Fruit fly (Drosophila melanogaster) whole organism, embryonic: ENCODE results near the gene CG15343.

Source experiments
- Aef1 ChIP-seq: fragments of 200-800 bp; sonication (Bioruptor generic); IDR thresholded peaks from 3 replicates; pipeline ENCODE4 v1.3.6; 2022; ENCODE audit warnings: missing biosample characterization, missing genetic modification characterization
- Blimp-1 ChIP-seq: fragments of 200-800 bp; sonication (Bioruptor generic); optimal IDR thresholded peaks from 3 replicates; lab custom pipeline; 2018; ENCODE audit warnings: missing biosample characterization, missing genetic modification characterization, mild to moderate bottlenecking, moderate library complexity, missing genetic modification reagents
- CG11085 ChIP-seq: fragments of 200-800 bp; sonication (Bioruptor generic); IDR thresholded peaks from 2 replicates; pipeline ENCODE4 v1.3.6; 2022; ENCODE audit warnings: missing biosample characterization, missing genetic modification characterization
- CG11456 ChIP-seq: fragments of 200-800 bp; sonication (Bioruptor generic); IDR thresholded peaks from 3 replicates; pipeline ENCODE4 v1.3.6; 2022; ENCODE audit warnings: missing biosample characterization, missing genetic modification characterization
- CG15269 ChIP-seq: fragments of 200-800 bp; sonication (Bioruptor generic); optimal IDR thresholded peaks from 2 replicates; lab custom pipeline; 2018; ENCODE audit warnings: missing biosample characterization, mild to moderate bottlenecking, missing genetic modification characterization, moderate library complexity
- CG17802 ChIP-seq: fragments of 200-800 bp; sonication (Bioruptor generic); optimal IDR thresholded peaks from 2 replicates; lab custom pipeline; 2018; ENCODE audit warnings: missing biosample characterization, mild to moderate bottlenecking, missing genetic modification characterization, moderate library complexity
- CG18262 ChIP-seq: fragments of 200-800 bp; optimal IDR thresholded peaks from 3 replicates; lab custom pipeline; 2019; ENCODE audit warnings: missing biosample characterization, mild to moderate bottlenecking, missing genetic modification characterization, moderate library complexity
- CG1832 ChIP-seq: fragments of 200-800 bp; sonication (Bioruptor generic); optimal IDR thresholded peaks from 2 replicates; lab custom pipeline; 2017; ENCODE audit warnings: missing biosample characterization, mild to moderate bottlenecking, missing genetic modification characterization, inconsistent platforms
- CG2120 ChIP-seq: fragments of 200-800 bp; sonication (Bioruptor generic); optimal IDR thresholded peaks from 3 replicates; lab custom pipeline; 2016; ENCODE audit warnings: missing biosample characterization, missing genetic modification characterization
- CG2889 ChIP-seq: fragments of 200-800 bp; sonication (Bioruptor generic); IDR thresholded peaks from 3 replicates; pipeline ENCODE4 v1.3.6; 2022; ENCODE audit warnings: missing biosample characterization, missing genetic modification characterization
- CG30431 ChIP-seq: fragments of 200-800 bp; sonication (Bioruptor generic); optimal IDR thresholded peaks from 2 replicates; lab custom pipeline; 2017; ENCODE audit warnings: missing biosample characterization, missing genetic modification characterization
- CG3995 ChIP-seq: fragments of 200-800 bp; sonication (Bioruptor generic); optimal IDR thresholded peaks from 3 replicates; lab custom pipeline; 2016; ENCODE audit warnings: missing biosample characterization, missing genetic modification characterization
- CG43689 ChIP-seq: fragments of 200-800 bp; sonication (Bioruptor generic); IDR thresholded peaks from 2 replicates; pipeline ENCODE4 v1.3.6; 2022; ENCODE audit warnings: missing biosample characterization, missing genetic modification characterization
- CG4617 ChIP-seq: fragments of 200-800 bp; sonication (Bioruptor generic); optimal IDR thresholded peaks from 3 replicates; lab custom pipeline; 2016; ENCODE audit warnings: missing biosample characterization, missing genetic modification characterization, borderline replicate concordance
- CG6813 ChIP-seq: fragments of 200-800 bp; sonication (Bioruptor generic); optimal IDR thresholded peaks from 2 replicates; lab custom pipeline; 2017; ENCODE audit warnings: missing biosample characterization, missing genetic modification characterization, mild to moderate bottlenecking, moderate library complexity, missing genetic modification reagents
- CG8089 ChIP-seq: fragments of 200-800 bp; sonication (Bioruptor generic); optimal IDR thresholded peaks from 3 replicates; lab custom pipeline; 2016; ENCODE audit warnings: missing biosample characterization, missing genetic modification characterization
- CG8290 ChIP-seq, 3 experiments: fragments of 200-800 bp; sonication (Bioruptor generic); optimal IDR thresholded peaks; 2 replicates each; lab custom pipeline; 2016 to 2019; ENCODE audit warnings: missing biosample characterization in 3 of 3, missing genetic modification characterization in 3 of 3, mild to moderate bottlenecking in 2 of 3, moderate library complexity in 1 of 3
- Deaf1 ChIP-seq: fragments of 200-800 bp; optimal IDR thresholded peaks from 3 replicates; lab custom pipeline; 2019; ENCODE audit warnings: missing biosample characterization, mild to moderate bottlenecking, missing genetic modification characterization, moderate library complexity
- Dfd ChIP-seq, 2 experiments: fragments of >200 bp; optimal IDR thresholded peaks; 2 replicates each; lab custom pipeline; 2017; ENCODE audit warnings: missing biosample characterization in 2 of 2, missing genetic modification characterization in 2 of 2
- E2f1 ChIP-seq: fragments of 200-800 bp; sonication (Bioruptor generic); IDR thresholded peaks from 2 replicates; pipeline ENCODE4 v1.3.6; 2022; ENCODE audit warnings: missing biosample characterization, missing genetic modification characterization
- Gsc ChIP-seq: fragments of 200-800 bp; sonication (Bioruptor generic); IDR thresholded peaks from 2 replicates; pipeline ENCODE4 v1.3.6; 2022; ENCODE audit warnings: missing biosample characterization, missing genetic modification characterization
- H2.0 ChIP-seq: fragments of 200-800 bp; sonication (Bioruptor generic); IDR thresholded peaks from 2 replicates; pipeline ENCODE4 v1.3.6; 2022; ENCODE audit warnings: missing biosample characterization, missing genetic modification characterization
- HLH4C ChIP-seq: fragments of 200-800 bp; sonication (Bioruptor generic); IDR thresholded peaks from 3 replicates; pipeline ENCODE4 v1.3.6; 2022; ENCODE audit warnings: missing biosample characterization, missing genetic modification characterization; ENCODE audit not compliant: partially characterized antibody
- Lhr ChIP-seq: fragments of 200-800 bp; sonication (Bioruptor generic); optimal IDR thresholded peaks from 3 replicates; lab custom pipeline; 2017; ENCODE audit warnings: mild to moderate bottlenecking, missing biosample characterization, missing genetic modification reagents, missing genetic modification characterization
- Sin3A ChIP-seq: fragments of >200 bp; optimal IDR thresholded peaks from 2 replicates; lab custom pipeline; 2018
- Sry-β ChIP-seq: fragments of 200-800 bp; sonication (Bioruptor generic); optimal IDR thresholded peaks from 2 replicates; lab custom pipeline; 2018; ENCODE audit warnings: missing biosample characterization, mild to moderate bottlenecking, missing genetic modification characterization, moderate library complexity
- Sry-δ ChIP-seq: fragments of 200-800 bp; sonication (Bioruptor generic); optimal IDR thresholded peaks from 2 replicates; lab custom pipeline; 2016; ENCODE audit warnings: missing biosample characterization, missing genetic modification characterization
- TFAM ChIP-seq: fragments of 200-800 bp; sonication (Bioruptor generic); optimal IDR thresholded peaks from 2 replicates; lab custom pipeline; 2017; ENCODE audit warnings: missing biosample characterization, missing genetic modification characterization, inconsistent platforms
- ash1 ChIP-seq: fragments of 200-800 bp; sonication (Bioruptor generic); optimal IDR thresholded peaks from 2 replicates; lab custom pipeline; 2018; ENCODE audit warnings: missing biosample characterization, mild to moderate bottlenecking, missing genetic modification characterization
- bab2 ChIP-seq: fragments of 200-800 bp; sonication (Bioruptor generic); optimal IDR thresholded peaks from 2 replicates; lab custom pipeline; 2016; ENCODE audit warnings: missing biosample characterization, missing genetic modification characterization
- btn ChIP-seq: fragments of 200-800 bp; sonication (Bioruptor generic); optimal IDR thresholded peaks from 2 replicates; lab custom pipeline; 2016; ENCODE audit warnings: missing biosample characterization, missing genetic modification characterization
- cg ChIP-seq: fragments of 200-800 bp; sonication (Bioruptor generic); optimal IDR thresholded peaks from 3 replicates; lab custom pipeline; 2019; ENCODE audit warnings: missing biosample characterization, mild to moderate bottlenecking, missing genetic modification characterization, moderate library complexity
- crc ChIP-seq: fragments of 200-800 bp; sonication (Bioruptor generic); optimal IDR thresholded peaks from 2 replicates; lab custom pipeline; 2016; ENCODE audit warnings: missing biosample characterization, missing genetic modification characterization
- croc ChIP-seq: fragments of 200-800 bp; sonication (Bioruptor generic); conservative IDR thresholded peaks from 3 replicates; pipeline ENCODE4 v1.3.6; 2022; ENCODE audit warnings: missing biosample characterization, missing genetic modification characterization
- disco-r ChIP-seq: fragments of 200-800 bp; sonication (Bioruptor generic); optimal IDR thresholded peaks from 2 replicates; lab custom pipeline; 2016; ENCODE audit warnings: missing biosample characterization, missing genetic modification characterization
- ewg ChIP-seq: fragments of 200-800 bp; sonication (Bioruptor generic); optimal IDR thresholded peaks from 3 replicates; lab custom pipeline; 2017; ENCODE audit warnings: mild to moderate bottlenecking, missing biosample characterization, missing genetic modification reagents, missing genetic modification characterization
- grau ChIP-seq: fragments of 200-800 bp; optimal IDR thresholded peaks from 3 replicates; lab custom pipeline; 2019; ENCODE audit warnings: missing biosample characterization, mild to moderate bottlenecking, missing genetic modification characterization, moderate library complexity
- gsb-n ChIP-seq: fragments of 200-800 bp; sonication (Bioruptor generic); optimal IDR thresholded peaks from 3 replicates; lab custom pipeline; 2018; ENCODE audit warnings: missing biosample characterization, mild to moderate bottlenecking, missing genetic modification characterization
- jing ChIP-seq: fragments of 200-800 bp; sonication (Bioruptor generic); optimal IDR thresholded peaks from 2 replicates; lab custom pipeline; 2018; ENCODE audit warnings: missing biosample characterization, mild to moderate bottlenecking, missing genetic modification characterization
- lilli ChIP-seq: fragments of 200-800 bp; sonication (Bioruptor generic); optimal IDR thresholded peaks from 3 replicates; lab custom pipeline; 2016; ENCODE audit warnings: missing biosample characterization, missing genetic modification characterization
- mirr ChIP-seq: fragments of 200-800 bp; sonication (Bioruptor generic); optimal IDR thresholded peaks from 3 replicates; lab custom pipeline; 2018; ENCODE audit warnings: missing biosample characterization, mild to moderate bottlenecking, missing genetic modification characterization
- nerfin-2 ChIP-seq: fragments of 200-800 bp; sonication (Bioruptor generic); IDR thresholded peaks from 2 replicates; pipeline ENCODE4 v1.3.6; 2022; ENCODE audit warnings: missing biosample characterization, missing genetic modification characterization; ENCODE audit not compliant: partially characterized antibody
- onecut ChIP-seq: fragments of 200-800 bp; sonication (Bioruptor generic); IDR thresholded peaks from 2 replicates; pipeline ENCODE4 v1.3.6; 2022; ENCODE audit warnings: missing biosample characterization, missing genetic modification characterization
- pum ChIP-seq: fragments of 200-800 bp; sonication (Bioruptor generic); optimal IDR thresholded peaks from 2 replicates; lab custom pipeline; 2016; ENCODE audit warnings: missing biosample characterization, missing genetic modification characterization
- sc ChIP-seq, 3 experiments: fragments of >200 bp in 2 of 3; fragments of 200-800 bp in 1 of 3; sonication (Bioruptor generic) in 1 of 3; optimal IDR thresholded peaks; 2 replicates in 2 of 3; 3 replicates in 1 of 3; lab custom pipeline; 2017; ENCODE audit warnings: mild to moderate bottlenecking in 1 of 3, missing biosample characterization in 1 of 3, missing genetic modification characterization in 1 of 3, missing genetic modification reagents in 1 of 3
- sens ChIP-seq: fragments of 200-800 bp; sonication (Bioruptor generic); peaks from one replicate; lab custom pipeline; 2016; ENCODE audit warnings: missing biosample characterization, missing genetic modification characterization
- seq ChIP-seq: fragments of 200-800 bp; sonication (Bioruptor generic); IDR thresholded peaks from 2 replicates; pipeline ENCODE4 v1.3.6; 2022; ENCODE audit warnings: missing biosample characterization, missing genetic modification characterization
- sob ChIP-seq: fragments of 200-800 bp; sonication (Bioruptor generic); IDR thresholded peaks from 2 replicates; pipeline ENCODE4 v1.3.6; 2022; ENCODE audit warnings: missing biosample characterization, missing genetic modification characterization
- stwl ChIP-seq: fragments of 200-800 bp; sonication (Bioruptor generic); optimal IDR thresholded peaks from 3 replicates; lab custom pipeline; 2018; ENCODE audit warnings: missing biosample characterization, mild to moderate bottlenecking, missing genetic modification characterization, moderate library complexity
- trem ChIP-seq: fragments of 200-800 bp; optimal IDR thresholded peaks from 3 replicates; lab custom pipeline; 2019; ENCODE audit warnings: missing biosample characterization, mild to moderate bottlenecking, missing genetic modification characterization, moderate library complexity
- vfl ChIP-seq: fragments of 200-800 bp; sonication (Bioruptor generic); optimal IDR thresholded peaks from 2 replicates; lab custom pipeline; 2016; ENCODE audit warnings: missing biosample characterization, missing genetic modification characterization

Gene CG15343

dm6 chrX:8233167-8233566 lies 40.4 kb downstream of the CG15343 start (continued):
- TF ChIP-seq sc (optimal IDR thresholded peaks at IDR 0.05; lab: Kevin White, UChicago) (no peak), sc (GFP tag; optimal IDR thresholded peaks at IDR 0.05; lab: Kevin White, UChicago) (no peak), onecut (GFP tag; lab: Robert Waterston, UW) (no peak), jing (GFP tag; lab: Kevin White, UChicago) (no peak), seq (GFP tag; lab: Robert Waterston, UW) (no peak), ash1 (GFP tag; lab: Kevin White, UChicago) (no peak), bab2 (GFP tag; lab: Kevin White, UChicago) (peak; percentile 21), CG18262 (tag; lab: Kevin White, UChicago) (no peak), CG11085 (no peak), CG17802 (tag; lab: Kevin White, UChicago) (no peak), CG11456 (0 out of 3 replicates have a peak, but pooled peaks have one; percentile 45), vfl (GFP tag; lab: Kevin White, UChicago) (no peak), Aef1 (GFP tag; lab: Robert Waterston, UW) (peak; percentile 20; the same call in 1 of the 3 replicates), cg (GFP tag; lab: Kevin White, UChicago) (no peak), Gsc (GFP tag; lab: Robert Waterston, UW) (no peak), CG3995 (GFP tag; lab: Kevin White, UChicago) (no peak), Sry-δ (no peak), Deaf1 (no peak), E2f1 (no peak), nerfin-2 (GFP tag; lab: Robert Waterston, UW) (no peak), trem (tag; lab: Kevin White, UChicago) (no peak), stwl (no peak), ewg (GFP tag; lab: Kevin White, UChicago) (no peak), CG8290 (GFP tag; optimal IDR thresholded peaks at IDR 0.05; lab: Kevin White, UChicago) (no peak), CG8290 (tag; optimal IDR thresholded peaks at IDR 0.05; lab: Kevin White, UChicago) (peak in 1 of 2 experiments; percentile 65), Dfd (GFP tag; optimal IDR thresholded peaks at IDR 0.05; lab: Kevin White, UChicago) (no peak), mirr (GFP tag; lab: Kevin White, UChicago) (peak; percentile 41), disco-r (no peak), CG43689 (no peak), pum (no peak), CG30431 (no peak), CG15269 (tag; lab: Kevin White, UChicago) (peak; percentile 53), Blimp-1 (GFP tag; lab: Kevin White, UChicago) (no peak), CG6813 (GFP tag; lab: Kevin White, UChicago) (peak; percentile 49), btn (GFP tag; lab: Kevin White, UChicago) (no peak), CG2889 (no peak), Sin3A (lab: Kevin White, UChicago) (no peak), CG2120 (GFP tag; lab: Kevin White, UChicago) (peak; percentile 69), sob (GFP tag; lab: Robert Waterston, UW) (peak; percentile 52; the same call in 1 of the 2 replicates), CG4617 (GFP tag; lab: Kevin White, UChicago) (no peak), Lhr (GFP tag; lab: Kevin White, UChicago) (no peak), CG8089 (GFP tag; lab: Kevin White, UChicago) (no peak), H2.0 (GFP tag; lab: Robert Waterston, UW) (no peak), lilli (GFP tag; lab: Kevin White, UChicago) (peak; percentile 69), grau (peak; percentile 18), Sry-β (no peak), crc (GFP tag; lab: Kevin White, UChicago) (no peak), gsb-n (tag; lab: Kevin White, UChicago) (no peak), HLH4C (GFP tag; lab: Robert Waterston, UW) (no peak), sens (GFP tag; lab: Kevin White, UChicago) (peak; percentile 51), TFAM (GFP tag; lab: Kevin White, UChicago) (no peak), croc (GFP tag; lab: Robert Waterston, UW) (no peak), CG1832 (no peak)
